Worm (Caenorhabditis elegans) whole organism, L2 larva: ENCODE results near the gene T05G5.4.

ENCODE experiments used
- ceh-82 ChIP-seq: fragments of 150-350 bp; optimal IDR thresholded peaks from 2 replicates; lab custom pipeline; 2014; ENCODE audit warnings: missing biosample characterization, missing genetic modification characterization
- fos-1 ChIP-seq: fragments of 150-350 bp; optimal IDR thresholded peaks from 2 replicates; lab custom pipeline; 2014; ENCODE audit warnings: missing biosample characterization, missing genetic modification characterization
- nhr-129 ChIP-seq: fragments of 150-350 bp; optimal IDR thresholded peaks from 2 replicates; lab custom pipeline; 2014; ENCODE audit warnings: missing biosample characterization, missing genetic modification characterization
- nhr-237 ChIP-seq: fragments of 150-350 bp; optimal IDR thresholded peaks from 2 replicates; lab custom pipeline; 2014; ENCODE audit warnings: missing biosample characterization, missing genetic modification characterization
- sma-3 ChIP-seq: sonication (generic microtip); optimal IDR thresholded peaks from 2 replicates; lab custom pipeline; 2016; ENCODE audit warnings: missing genetic modification reagents, missing genetic modification characterization, missing compliant biosample characterization
- snpc-4 ChIP-seq: fragments of 150-350 bp; optimal IDR thresholded peaks from 2 replicates; lab custom pipeline; 2014; ENCODE audit warnings: missing biosample characterization, missing genetic modification characterization

DNA sequence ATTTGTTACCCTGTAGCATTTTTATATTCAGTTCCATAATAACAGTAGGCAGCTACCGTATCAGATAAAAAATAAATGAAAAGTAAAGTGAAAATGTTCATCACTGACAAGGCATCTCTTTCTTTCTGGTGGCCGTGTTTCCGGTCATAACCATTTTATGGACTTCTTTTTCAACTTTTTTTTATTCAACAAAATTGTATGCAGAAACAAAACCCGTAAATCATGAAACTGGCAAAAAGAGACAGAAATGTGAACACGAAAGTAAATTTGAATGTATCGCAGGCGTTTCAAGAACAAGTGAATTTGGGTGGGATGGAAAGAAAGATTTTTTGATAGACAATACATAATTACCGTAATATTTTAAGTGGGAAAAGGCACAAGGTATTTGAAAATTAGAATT is 23.6 kb upstream of the T05G5.4 start, which contains the start of gene clec-162:
- TF ChIP-seq snpc-4 (no peak), nhr-237 (no peak), ceh-82 (tag; lab: Kevin White, UChicago) (no peak), sma-3 (no peak), fos-1 (tag; lab: Kevin White, UChicago) (no peak), nhr-129 (tag; lab: Kevin White, UChicago) (no peak)
